Worm (Caenorhabditis elegans) whole organism, L3 larva: ENCODE results near the gene T02E9.6.

Experiments
- R02D3.7 ChIP-seq: fragments of 150-350 bp; optimal IDR thresholded peaks from 2 replicates; lab custom pipeline; 2014; ENCODE audit warnings: missing biosample characterization, missing genetic modification characterization
- ceh-16 ChIP-seq: sonication (generic microtip); optimal IDR thresholded peaks from 2 replicates; lab custom pipeline; 2017; ENCODE audit warnings: missing biosample characterization, missing genetic modification characterization
- elt-3 ChIP-seq, 3 experiments: fragments of 150-350 bp in 1 of 3; sonication (generic microtip) in 2 of 3; optimal IDR thresholded peaks; 2 replicates in 2 of 3; 4 replicates in 1 of 3; lab custom pipeline; 2014 to 2017; ENCODE audit warnings: missing biosample characterization in 3 of 3, missing genetic modification characterization in 3 of 3
- fkh-10 ChIP-seq: sonication (generic microtip); optimal IDR thresholded peaks from 2 replicates; lab custom pipeline; 2017; ENCODE audit warnings: missing biosample characterization, missing genetic modification reagents, missing genetic modification characterization
- jun-1 ChIP-seq: fragments of 150-350 bp; optimal IDR thresholded peaks from 2 replicates; lab custom pipeline; 2014; ENCODE audit warnings: missing biosample characterization, missing genetic modification reagents, missing genetic modification characterization
- lin-39 ChIP-seq: fragments of 150-350 bp; optimal IDR thresholded peaks from 2 replicates; lab custom pipeline; 2018; ENCODE audit warnings: missing biosample characterization, missing genetic modification reagents, missing genetic modification characterization
- nhr-11 ChIP-seq: fragments of 150-350 bp; optimal IDR thresholded peaks from 2 replicates; lab custom pipeline; 2014; ENCODE audit warnings: missing biosample characterization, missing genetic modification characterization
- nhr-12 ChIP-seq: fragments of 150-350 bp; optimal IDR thresholded peaks from 2 replicates; lab custom pipeline; 2014; ENCODE audit warnings: missing biosample characterization, missing genetic modification characterization
- nhr-237 ChIP-seq: fragments of 150-350 bp; optimal IDR thresholded peaks from 2 replicates; lab custom pipeline; 2014; ENCODE audit warnings: missing biosample characterization, missing genetic modification characterization
- pha-4 ChIP-seq: fragments of 150-350 bp; optimal IDR thresholded peaks from 2 replicates; lab custom pipeline; 2014; ENCODE audit warnings: missing biosample characterization, missing genetic modification reagents, missing genetic modification characterization
- snpc-4 ChIP-seq: fragments of 150-350 bp; optimal IDR thresholded peaks from 2 replicates; lab custom pipeline; 2014; ENCODE audit warnings: missing biosample characterization, missing genetic modification characterization
- unc-62 ChIP-seq: fragments of 150-350 bp; sonication (generic microtip); optimal IDR thresholded peaks from 4 replicates; lab custom pipeline; 2014; ENCODE audit warnings: missing biosample characterization, missing genetic modification reagents, missing genetic modification characterization
- ztf-11 ChIP-seq: fragments of 150-350 bp; optimal IDR thresholded peaks from 2 replicates; lab custom pipeline; 2014; ENCODE audit warnings: missing biosample characterization, missing genetic modification characterization

DNA sequence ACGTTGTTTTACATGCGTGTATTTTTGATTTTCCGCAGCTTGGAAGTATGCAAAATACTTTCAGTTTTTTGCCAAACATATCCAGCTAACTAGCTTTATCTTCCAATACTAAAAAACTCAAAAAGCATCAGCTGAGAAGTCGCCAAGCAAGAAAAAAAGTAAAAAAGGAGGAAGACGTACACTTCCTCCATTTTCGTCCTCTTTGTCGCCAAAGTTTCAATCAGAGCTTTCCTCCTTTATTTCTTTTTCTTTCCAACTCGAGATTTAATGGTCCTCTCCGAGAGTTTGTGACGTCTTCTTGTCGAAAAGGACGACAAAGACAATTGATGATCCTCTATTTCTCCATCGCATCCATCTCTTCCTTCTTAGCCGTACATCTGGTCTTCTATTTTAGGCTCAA is 46.5 kb upstream of the T02E9.6 start:
- TF ChIP-seq lin-39 (tag; lab: Kevin White, UChicago) (no peak), elt-3 (tag; optimal IDR thresholded peaks at IDR 0.05; lab: Kevin White, UChicago) (no peak), nhr-12 (tag; lab: Kevin White, UChicago) (no peak), pha-4 (tag; lab: Kevin White, UChicago) (no peak), ztf-11 (no peak), ceh-16 (tag; lab: Kevin White, UChicago) (no peak), fkh-10 (GFP tag; lab: Kevin White, UChicago) (peak; percentile 49), jun-1 (no peak), nhr-11 (tag; lab: Kevin White, UChicago) (no peak), nhr-237 (no peak), unc-62 (GFP tag; lab: Kevin White, UChicago) (no peak), snpc-4 (tag; lab: Kevin White, UChicago) (no peak), R02D3.7 (tag; lab: Kevin White, UChicago) (no peak)
